Worm (Caenorhabditis elegans): ENCODE results near the gene C50E3.5.

Gene C50E3.5

ce11 chrV:7609698-7610420 is 22.1 kb downstream of the C50E3.5 start, which contains the start of the genes folt-3 and clec-214:
Gene folt-3, minus strand, starts transcription at chrV:7609748.
Gene clec-214, plus strand, starts transcription at chrV:7610370.
- TF ChIP-seq pha-4 (tag; optimal IDR thresholded peaks at IDR 0.05) = no peak
- TF ChIP-seq elt-2 (tag; optimal IDR thresholded peaks at IDR 0.05) = peak; percentile 56

ce11 chrV:7612044-7612443 is 24.2 kb downstream of the C50E3.5 start, which contains the start of gene clec-215:
Gene clec-215, plus strand, starts transcription at chrV:7612344.
- no peak for TF ChIP-seq mdl-1 (tag; optimal IDR thresholded peaks at IDR 0.05)
- no peak for TF ChIP-seq unc-62 (GFP tag; optimal IDR thresholded peaks at IDR 0.05)
- no peak for TF ChIP-seq elt-3 (tag; optimal IDR thresholded peaks at IDR 0.05)
- no peak for TF ChIP-seq tbx-2 (tag; optimal IDR thresholded peaks at IDR 0.05)
- no peak for TF ChIP-seq nhr-43 (tag; optimal IDR thresholded peaks at IDR 0.05; ENCODE audit: poor library complexity, severe bottlenecking)
- no peak for TF ChIP-seq eor-1 (tag; optimal IDR thresholded peaks at IDR 0.05)
- no peak for TF ChIP-seq elt-1 (tag; optimal IDR thresholded peaks at IDR 0.05)
- no peak for TF ChIP-seq elt-2 (tag; optimal IDR thresholded peaks at IDR 0.05)
- TF ChIP-seq hmg-11 (tag; optimal IDR thresholded peaks at IDR 0.05) = no peak
- TF ChIP-seq skn-1 (tag; optimal IDR thresholded peaks at IDR 0.05) = no peak
- no peak for TF ChIP-seq egl-5 (tag; optimal IDR thresholded peaks at IDR 0.05)
- no peak for TF ChIP-seq ztf-11 (tag; optimal IDR thresholded peaks at IDR 0.05)
- no peak for TF ChIP-seq nhr-77 (tag; optimal IDR thresholded peaks at IDR 0.05)
- TF ChIP-seq nfya-1 (tag; optimal IDR thresholded peaks at IDR 0.05; ENCODE audit: insufficient read depth) = no peak
- no peak for TF ChIP-seq R02D3.7 (tag; optimal IDR thresholded peaks at IDR 0.05)
- TF ChIP-seq fkh-2 (tag; optimal IDR thresholded peaks at IDR 0.05) = no peak
- no peak for TF ChIP-seq egl-27 (tag; optimal IDR thresholded peaks at IDR 0.05)

ce11 chrV:7618114-7618513 is 30.3 kb downstream of the C50E3.5 start, which contains the start of gene C50E3.15:
Gene C50E3.15, plus strand, starts transcription at chrV:7618414.
- TF ChIP-seq nhr-67 (tag; optimal IDR thresholded peaks at IDR 0.05) (no peak), fkh-2 (tag; optimal IDR thresholded peaks at IDR 0.05) (no peak), lin-39 (tag; optimal IDR thresholded peaks at IDR 0.05) (no peak), hmg-11 (tag; optimal IDR thresholded peaks at IDR 0.05) (no peak), elt-1 (tag; optimal IDR thresholded peaks at IDR 0.05) (no peak), nhr-11 (tag; optimal IDR thresholded peaks at IDR 0.05) (no peak), ztf-11 (tag; optimal IDR thresholded peaks at IDR 0.05) (no peak), aly-2 (tag; optimal IDR thresholded peaks at IDR 0.05) (no peak), nhr-23 (tag; optimal IDR thresholded peaks at IDR 0.05) (no peak), ama-1 (optimal IDR thresholded peaks at IDR 0.05) (no peak), egl-27 (tag; optimal IDR thresholded peaks at IDR 0.05) (no peak), R02D3.7 (tag; optimal IDR thresholded peaks at IDR 0.05) (no peak), pqm-1 (tag; optimal IDR thresholded peaks at IDR 0.05) (no peak), ztf-4 (tag; optimal IDR thresholded peaks at IDR 0.05) (no peak)

- TF ChIP-seq fkh-2 (tag; optimal IDR thresholded peaks at IDR 0.05) (no peak), mdl-1 (tag; optimal IDR thresholded peaks at IDR 0.05) (no peak), fkh-10 (GFP tag; optimal IDR thresholded peaks at IDR 0.05) (no peak), tbx-2 (tag; optimal IDR thresholded peaks at IDR 0.05) (no peak), hmg-11 (tag; optimal IDR thresholded peaks at IDR 0.05) (no peak), ceh-9 (tag; optimal IDR thresholded peaks at IDR 0.05) (no peak), ZK546.5 (tag; optimal IDR thresholded peaks at IDR 0.05) (no peak), nhr-11 (tag; optimal IDR thresholded peaks at IDR 0.05) (no peak), aly-2 (tag; optimal IDR thresholded peaks at IDR 0.05) (no peak), elt-2 (tag; optimal IDR thresholded peaks at IDR 0.05) (no peak), nhr-77 (tag; optimal IDR thresholded peaks at IDR 0.05) (no peak), mml-1 (tag; optimal IDR thresholded peaks at IDR 0.05) (no peak), fos-1 (tag; optimal IDR thresholded peaks at IDR 0.05) (no peak), nhr-25 (tag; optimal IDR thresholded peaks at IDR 0.05) (no peak), lin-15B (tag; optimal IDR thresholded peaks at IDR 0.05) (no peak), nhr-28 (tag; optimal IDR thresholded peaks at IDR 0.05) (no peak)
Measured at ce11 chrV:7622011-7622465, 34.2 kb downstream of the C50E3.5 start, which contains the start of gene C50E3.12. Gene C50E3.12, minus strand, starts transcription at chrV:7622061.

All from whole organism, L3 larva.